Fruit fly (Drosophila melanogaster) whole organism, adult: ENCODE results near the gene grp.
A peak's percentile ranks its signal among the peaks of the same experiment; 100 is the strongest.

Experiments
- CG11617 ChIP-seq: fragments of 200-800 bp; sonication (Bioruptor generic); optimal IDR thresholded peaks from 2 replicates; lab custom pipeline; 2017; ENCODE audit warnings: mild to moderate bottlenecking, missing biosample characterization, missing genetic modification reagents, missing genetic modification characterization
- CG12768 ChIP-seq: fragments of 200-800 bp; sonication (Bioruptor generic); optimal IDR thresholded peaks from 2 replicates; lab custom pipeline; 2017; ENCODE audit warnings: missing biosample characterization, missing genetic modification characterization, mild to moderate bottlenecking, moderate library complexity, missing genetic modification reagents
- CG14711 ChIP-seq: fragments of 200-800 bp; sonication (Bioruptor generic); optimal IDR thresholded peaks from 2 replicates; lab custom pipeline; 2018; ENCODE audit warnings: missing biosample characterization, mild to moderate bottlenecking, missing genetic modification characterization, moderate library complexity
- CG1620 ChIP-seq: fragments of 200-800 bp; sonication (Bioruptor generic); optimal IDR thresholded peaks from 2 replicates; lab custom pipeline; 2016; ENCODE audit warnings: missing biosample characterization, missing genetic modification characterization
- CG33017 ChIP-seq: fragments of 200-800 bp; sonication (Bioruptor generic); optimal IDR thresholded peaks from 2 replicates; lab custom pipeline; 2018; ENCODE audit warnings: missing biosample characterization, mild to moderate bottlenecking, missing genetic modification characterization, moderate library complexity
- CG5204 ChIP-seq: fragments of 200-800 bp; sonication (Bioruptor generic); optimal IDR thresholded peaks from 2 replicates; lab custom pipeline; 2016; ENCODE audit warnings: missing biosample characterization, missing genetic modification characterization
- CG7045 ChIP-seq: fragments of 200-800 bp; sonication (Bioruptor generic); optimal IDR thresholded peaks from 2 replicates; lab custom pipeline; 2017; ENCODE audit warnings: missing biosample characterization, mild to moderate bottlenecking, missing genetic modification characterization
- CG7101 ChIP-seq: fragments of 200-800 bp; sonication (Bioruptor generic); optimal IDR thresholded peaks from 2 replicates; lab custom pipeline; 2018; ENCODE audit warnings: missing biosample characterization, mild to moderate bottlenecking, missing genetic modification characterization, moderate library complexity
- Clk ChIP-seq: fragments of 200-800 bp; sonication (Bioruptor generic); optimal IDR thresholded peaks from 2 replicates; lab custom pipeline; 2017; ENCODE audit warnings: missing biosample characterization, missing genetic modification characterization
- Crg-1 ChIP-seq: fragments of 200-800 bp; sonication (Bioruptor generic); optimal IDR thresholded peaks from 2 replicates; lab custom pipeline; 2016; ENCODE audit warnings: missing biosample characterization, missing genetic modification characterization
- Hr96 ChIP-seq: fragments of 200-800 bp; sonication (Bioruptor generic); optimal IDR thresholded peaks from 2 replicates; lab custom pipeline; 2016; ENCODE audit warnings: missing biosample characterization, missing genetic modification characterization
- Mnt ChIP-seq: fragments of 200-800 bp; sonication (Bioruptor generic); optimal IDR thresholded peaks from 2 replicates; lab custom pipeline; 2016; ENCODE audit warnings: missing biosample characterization, mild to moderate bottlenecking, missing genetic modification characterization
- bab1 ChIP-seq: fragments of 200-800 bp; sonication (Bioruptor generic); optimal IDR thresholded peaks from 3 replicates; lab custom pipeline; 2019; ENCODE audit warnings: missing biosample characterization, mild to moderate bottlenecking, missing genetic modification characterization, moderate library complexity
- cic ChIP-seq: fragments of 200-800 bp; sonication (Bioruptor generic); optimal IDR thresholded peaks from 2 replicates; lab custom pipeline; 2017; ENCODE audit warnings: missing biosample characterization, mild to moderate bottlenecking, missing genetic modification characterization, moderate library complexity
- cnc ChIP-seq, 2 experiments: fragments of >200 bp; optimal IDR thresholded peaks; 2 replicates each; lab custom pipeline; 2017
- kay ChIP-seq: fragments of 200-800 bp; sonication (Bioruptor generic); peaks from one replicate; lab custom pipeline; 2016; ENCODE audit warnings: missing biosample characterization, missing genetic modification characterization, borderline replicate concordance
- ovo ChIP-seq: fragments of 200-800 bp; sonication (Bioruptor generic); optimal IDR thresholded peaks from 2 replicates; lab custom pipeline; 2016; ENCODE audit warnings: missing biosample characterization, missing genetic modification characterization
- pad ChIP-seq: fragments of 200-800 bp; sonication (Bioruptor generic); optimal IDR thresholded peaks from 3 replicates; lab custom pipeline; 2017; ENCODE audit warnings: missing biosample characterization, missing genetic modification characterization, mild to moderate bottlenecking, moderate library complexity, missing genetic modification reagents
- tj ChIP-seq: fragments of 200-800 bp; sonication (Bioruptor generic); optimal IDR thresholded peaks from 3 replicates; lab custom pipeline; 2017; ENCODE audit warnings: missing biosample characterization, mild to moderate bottlenecking, missing genetic modification characterization, moderate library complexity
- toe ChIP-seq: fragments of 200-800 bp; sonication (Bioruptor generic); optimal IDR thresholded peaks from 2 replicates; lab custom pipeline; 2016; ENCODE audit warnings: missing biosample characterization, missing genetic modification characterization

Gene grp

DNA sequence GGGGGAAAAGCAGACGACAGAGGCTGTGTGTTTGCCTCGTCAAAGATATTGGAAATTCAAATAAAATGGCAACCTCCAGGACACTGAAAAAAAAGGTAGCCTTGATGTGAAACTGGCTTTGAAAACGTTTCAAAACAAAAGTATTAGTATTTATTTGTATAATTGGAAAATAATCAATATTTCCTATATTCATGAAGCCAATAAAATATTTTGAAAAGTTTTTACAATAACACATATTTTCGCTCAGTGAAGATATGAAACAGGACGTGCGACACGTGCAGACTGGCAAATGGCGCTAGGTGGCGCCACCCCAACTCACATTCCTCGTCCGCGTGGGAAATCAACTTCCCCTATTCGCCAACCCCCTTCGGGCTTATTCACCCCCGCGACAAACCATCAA is 32.1 kb upstream of the grp start:
- TF ChIP-seq cic (GFP tag; lab: Kevin White, UChicago) (no peak), CG14711 (tag; lab: Kevin White, UChicago) (no peak), CG5204 (GFP tag; lab: Kevin White, UChicago) (peak; percentile 15), CG7101 (tag; lab: Kevin White, UChicago) (no peak), CG33017 (tag; lab: Kevin White, UChicago) (no peak), CG11617 (GFP tag; lab: Kevin White, UChicago) (no peak), CG1620 (GFP tag; lab: Kevin White, UChicago) (no peak), Crg-1 (GFP tag; lab: Kevin White, UChicago) (no peak), Hr96 (GFP tag; lab: Kevin White, UChicago) (no peak), tj (GFP tag; lab: Kevin White, UChicago) (no peak), CG12768 (GFP tag; lab: Kevin White, UChicago) (no peak), kay (GFP tag; lab: Kevin White, UChicago) (peak; percentile 39), cnc (optimal IDR thresholded peaks at IDR 0.05; lab: Kevin White, UChicago) (no peak), bab1 (GFP tag; lab: Kevin White, UChicago) (no peak), Mnt (GFP tag; lab: Kevin White, UChicago) (no peak)

DNA sequence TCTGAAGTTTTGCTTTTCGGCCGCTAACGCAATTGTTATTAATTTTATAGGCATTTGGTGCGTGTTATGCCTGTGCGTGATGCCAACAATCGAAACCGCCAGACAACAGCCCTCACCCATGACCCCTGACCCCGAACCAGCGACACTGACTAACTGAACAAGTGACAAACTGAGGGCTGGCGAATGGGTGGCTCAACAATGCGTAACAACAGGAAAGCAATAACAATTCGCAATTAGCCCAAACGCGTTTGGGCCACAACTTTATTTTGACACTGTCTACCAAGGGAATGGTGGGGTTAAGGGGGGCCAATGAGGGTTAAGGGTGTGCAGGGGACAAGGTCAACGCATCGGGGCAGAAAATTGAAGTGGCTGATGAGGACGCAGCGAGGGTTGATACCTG is 30.9 kb upstream of the grp start:
- TF ChIP-seq toe (GFP tag; lab: Kevin White, UChicago) (no peak), Mnt (GFP tag; lab: Kevin White, UChicago) (no peak), CG7101 (tag; lab: Kevin White, UChicago) (no peak), Hr96 (GFP tag; lab: Kevin White, UChicago) (no peak), CG5204 (GFP tag; lab: Kevin White, UChicago) (no peak), CG7045 (GFP tag; lab: Kevin White, UChicago) (no peak)

DNA sequence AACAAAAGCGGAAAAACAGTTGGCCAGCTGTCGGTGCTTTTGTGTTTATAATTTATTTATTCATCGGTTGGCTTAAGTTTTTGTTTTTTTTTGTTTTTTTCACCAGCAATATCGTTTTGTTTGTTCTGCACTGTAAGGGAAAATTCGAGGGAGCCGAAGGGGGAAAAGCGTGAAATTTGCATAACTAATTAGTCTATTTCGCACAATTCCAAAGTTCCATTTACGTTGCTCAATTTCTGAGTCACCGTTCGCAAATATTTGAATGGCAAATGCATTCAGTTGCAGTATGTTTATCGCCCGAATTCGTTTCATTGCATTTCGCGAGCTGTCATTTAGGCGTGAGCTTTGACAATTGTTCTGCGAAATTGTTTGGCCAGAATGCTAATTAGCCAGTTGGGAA is 26.3 kb upstream of the grp start:
- TF ChIP-seq CG1620 (GFP tag; lab: Kevin White, UChicago), result no peak
- TF ChIP-seq pad, result no peak
- no peak for TF ChIP-seq CG7045 (GFP tag; lab: Kevin White, UChicago)
- TF ChIP-seq tj (GFP tag; lab: Kevin White, UChicago), result peak; percentile 81
- no peak for TF ChIP-seq CG7101 (tag; lab: Kevin White, UChicago)
- TF ChIP-seq CG33017 (tag; lab: Kevin White, UChicago), result no peak
- TF ChIP-seq cnc (optimal IDR thresholded peaks at IDR 0.05; lab: Kevin White, UChicago), result no peak
- no peak for TF ChIP-seq CG11617 (GFP tag; lab: Kevin White, UChicago)
- TF ChIP-seq Mnt (GFP tag; lab: Kevin White, UChicago), result no peak
- TF ChIP-seq kay (GFP tag; lab: Kevin White, UChicago), result peak; percentile 96
- TF ChIP-seq cic (GFP tag; lab: Kevin White, UChicago), result no peak
- TF ChIP-seq toe (GFP tag; lab: Kevin White, UChicago), result peak; percentile 59
- TF ChIP-seq Hr96 (GFP tag; lab: Kevin White, UChicago), result no peak
- no peak for TF ChIP-seq Clk (GFP tag; lab: Kevin White, UChicago)
- no peak for TF ChIP-seq CG14711 (tag; lab: Kevin White, UChicago)
- TF ChIP-seq Crg-1 (GFP tag; lab: Kevin White, UChicago), result no peak
- peak; percentile 60 for TF ChIP-seq CG12768 (GFP tag; lab: Kevin White, UChicago)

DNA sequence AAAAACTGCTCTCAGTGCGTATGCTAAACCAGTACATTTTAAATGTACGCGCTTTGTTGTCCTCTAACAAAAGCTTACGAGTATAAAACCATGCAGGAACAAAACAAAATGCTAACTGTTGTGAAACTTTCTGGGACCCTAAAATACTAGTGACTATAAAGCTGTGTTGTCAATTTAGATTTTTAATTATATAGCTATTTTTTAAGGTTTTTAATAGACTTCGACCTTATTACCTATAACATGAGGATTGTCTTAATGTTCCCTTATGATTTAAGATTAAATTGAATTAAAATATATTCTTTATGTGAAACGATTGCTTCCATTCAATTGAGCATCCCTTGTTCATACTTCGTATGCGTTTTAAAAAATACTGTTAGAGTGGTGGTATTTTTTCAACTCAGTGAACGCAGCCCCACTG is 23.2 kb upstream of the grp start:
- TF ChIP-seq Mnt (GFP tag; lab: Kevin White, UChicago) (no peak), toe (GFP tag; lab: Kevin White, UChicago) (peak; percentile 41), CG5204 (GFP tag; lab: Kevin White, UChicago) (peak; percentile 46), pad (peak; percentile 33), CG33017 (tag; lab: Kevin White, UChicago) (peak; percentile 49), CG7045 (GFP tag; lab: Kevin White, UChicago) (peak; percentile 2), cic (GFP tag; lab: Kevin White, UChicago) (no peak), Hr96 (GFP tag; lab: Kevin White, UChicago) (peak; percentile 28), CG12768 (GFP tag; lab: Kevin White, UChicago) (no peak), CG1620 (GFP tag; lab: Kevin White, UChicago) (peak; percentile 22), kay (GFP tag; lab: Kevin White, UChicago) (no peak), CG14711 (tag; lab: Kevin White, UChicago) (peak; percentile 67), Crg-1 (GFP tag; lab: Kevin White, UChicago) (no peak), CG7101 (tag; lab: Kevin White, UChicago) (peak; percentile 66), cnc (optimal IDR thresholded peaks at IDR 0.05; lab: Kevin White, UChicago) (no peak), tj (GFP tag; lab: Kevin White, UChicago) (peak; percentile 32)

DNA sequence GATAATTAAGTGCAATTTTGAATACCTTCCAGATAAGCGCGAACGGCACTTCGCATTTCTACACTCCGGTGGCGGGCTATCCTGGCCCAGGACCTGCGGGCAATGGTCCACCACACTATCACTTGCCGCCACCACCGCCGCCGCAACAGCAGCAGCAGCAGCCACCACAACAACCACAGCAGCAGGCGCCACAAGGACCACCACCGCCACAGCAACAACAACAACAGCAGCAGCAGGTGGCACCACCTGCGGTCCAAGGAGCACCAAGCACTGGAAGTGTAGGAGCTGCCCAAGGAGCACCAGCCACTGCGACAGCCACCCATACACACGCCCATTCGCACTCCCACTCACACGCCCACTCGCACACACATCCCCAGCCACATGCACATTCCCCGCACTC is 22.4 kb upstream of the grp start:
- TF ChIP-seq CG1620 (GFP tag; lab: Kevin White, UChicago) (no peak), CG7045 (GFP tag; lab: Kevin White, UChicago) (no peak), Mnt (GFP tag; lab: Kevin White, UChicago) (no peak)

DNA sequence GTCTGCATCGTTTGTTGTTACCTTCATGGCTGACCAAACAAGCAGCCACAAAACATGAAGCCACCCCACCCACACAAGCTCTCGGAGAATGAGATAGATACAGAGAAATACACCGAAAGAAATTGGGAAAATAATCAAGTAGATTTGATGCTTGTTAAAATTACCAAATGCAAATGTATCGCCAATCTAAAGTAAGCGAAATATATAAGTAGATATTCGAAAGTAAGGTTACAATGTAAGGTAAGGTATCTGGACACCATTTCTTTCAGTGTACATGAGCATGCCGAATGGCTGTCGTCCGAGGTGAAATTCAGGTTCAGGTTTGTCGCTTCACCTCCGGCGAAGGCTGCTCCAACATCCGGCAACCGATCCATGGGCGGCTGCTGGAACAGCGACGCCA is 7.6 kb upstream of the grp start:
- TF ChIP-seq Crg-1 (GFP tag; lab: Kevin White, UChicago) (no peak), CG5204 (GFP tag; lab: Kevin White, UChicago) (peak; percentile 50), CG7045 (GFP tag; lab: Kevin White, UChicago) (peak; percentile 66), CG33017 (tag; lab: Kevin White, UChicago) (peak; percentile 51), CG12768 (GFP tag; lab: Kevin White, UChicago) (peak; percentile 59), pad (no peak), Mnt (GFP tag; lab: Kevin White, UChicago) (no peak), cic (GFP tag; lab: Kevin White, UChicago) (no peak), toe (GFP tag; lab: Kevin White, UChicago) (peak; percentile 57), CG14711 (tag; lab: Kevin White, UChicago) (peak; percentile 22), kay (GFP tag; lab: Kevin White, UChicago) (no peak), CG1620 (GFP tag; lab: Kevin White, UChicago) (no peak), tj (GFP tag; lab: Kevin White, UChicago) (no peak), cnc (optimal IDR thresholded peaks at IDR 0.05; lab: Kevin White, UChicago) (no peak), ovo (no peak), CG7101 (tag; lab: Kevin White, UChicago) (peak; percentile 25), CG11617 (GFP tag; lab: Kevin White, UChicago) (no peak), Clk (GFP tag; lab: Kevin White, UChicago) (peak; percentile 13), Hr96 (GFP tag; lab: Kevin White, UChicago) (peak; percentile 55), bab1 (GFP tag; lab: Kevin White, UChicago) (no peak)
